Worm (Caenorhabditis elegans): ENCODE results near the gene ZK381.2.

ZK381.2 gene

DNA sequence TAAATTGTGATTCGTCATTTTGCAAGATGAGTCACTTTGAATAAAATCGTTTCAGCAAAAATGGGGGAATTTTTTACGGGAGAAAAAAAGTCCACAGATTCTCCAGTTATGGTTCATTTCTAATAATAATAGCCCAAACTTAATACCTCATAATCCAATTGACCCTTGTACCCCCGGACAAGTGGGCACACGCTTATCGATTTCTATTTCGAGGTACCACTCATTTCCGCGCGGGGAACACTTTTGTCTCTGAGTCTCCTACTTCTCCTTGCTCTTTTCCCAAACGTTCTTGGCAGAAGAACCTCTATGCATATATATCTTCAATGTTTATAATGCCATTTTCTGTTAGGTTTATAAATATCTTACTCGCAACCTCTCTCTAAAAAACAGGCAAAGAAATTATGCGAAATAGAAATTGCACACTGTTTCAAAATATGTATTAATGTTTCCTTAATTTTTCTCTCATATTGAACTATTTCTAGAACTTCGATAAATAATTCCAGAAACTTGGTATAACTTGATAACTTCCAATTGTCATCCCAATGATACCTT, 51.9 kb downstream of the ZK381.2 start, which contains the start of gene gldi-4:
Gene gldi-4, plus strand, starts transcription at position 502 of the 552 bp plus-strand sequence.
- TF ChIP-seq blmp-1 (tag; optimal IDR thresholded peaks at IDR 0.05) (no peak), pha-4 (tag; optimal IDR thresholded peaks at IDR 0.05) (no peak), ces-1 (GFP tag; optimal IDR thresholded peaks at IDR 0.05) (peak; percentile 83), lsy-2 (tag; optimal IDR thresholded peaks at IDR 0.05) (no peak), unc-120 (tag; optimal IDR thresholded peaks at IDR 0.05; ENCODE audit: poor library complexity, severe bottlenecking) (no peak), nhr-237 (tag; optimal IDR thresholded peaks at IDR 0.05) (no peak), nhr-12 (tag; optimal IDR thresholded peaks at IDR 0.05) (no peak), mls-2 (tag; optimal IDR thresholded peaks at IDR 0.05) (peak; percentile 14), drap-1 (GFP tag; optimal IDR thresholded peaks at IDR 0.05) (no peak), zip-8 (tag; optimal IDR thresholded peaks at IDR 0.05) (no peak), nhr-2 (tag; optimal IDR thresholded peaks at IDR 0.05) (peak; percentile 92), tbx-8 (GFP tag; optimal IDR thresholded peaks at IDR 0.05) (no peak), nhr-76 (tag; optimal IDR thresholded peaks at IDR 0.05) (no peak), elt-1 (tag; optimal IDR thresholded peaks at IDR 0.05; ENCODE audit: borderline replicate concordance, insufficient read depth) (no peak), mep-1 (tag; optimal IDR thresholded peaks at IDR 0.05) (no peak), bed-3 (GFP tag; optimal IDR thresholded peaks at IDR 0.05) (no peak), sem-2 (GFP tag; optimal IDR thresholded peaks at IDR 0.05) (no peak), ceh-39 (tag; optimal IDR thresholded peaks at IDR 0.05) (no peak), hlh-1 (tag; optimal IDR thresholded peaks at IDR 0.05) (no peak), M03D4.4 (tag; optimal IDR thresholded peaks at IDR 0.05) (no peak)

Measured in whole organism, mixed stage, embryonic.